Worm (Caenorhabditis elegans) whole organism, L4 larva: Measurements from ENCODE around the gene C01G12.16.

ENCODE experiments used
- F26F4.8 ChIP-seq: fragments of 200-800 bp; sonication (Bioruptor generic); conservative IDR thresholded peaks from 2 replicates; pipeline ENCODE4 v1.3.6; 2022; ENCODE audit warnings: missing genetic modification characterization, missing compliant biosample characterization
- F37D6.2 ChIP-seq: sonication (generic microtip); optimal IDR thresholded peaks from 2 replicates; lab custom pipeline; 2016; ENCODE audit warnings: mild to moderate bottlenecking, missing genetic modification characterization, missing compliant biosample characterization
- R02D3.7 ChIP-seq: fragments of 150-350 bp; sonication (generic microtip); optimal IDR thresholded peaks from 3 replicates; lab custom pipeline; 2014; ENCODE audit warnings: missing biosample characterization, missing genetic modification characterization
- T20F7.1 ChIP-seq: fragments of 200-800 bp; sonication (Bioruptor generic); optimal IDR thresholded peaks from 2 replicates; lab custom pipeline; 2018; ENCODE audit warnings: mild to moderate bottlenecking, missing genetic modification characterization, missing compliant biosample characterization
- T26A8.4 ChIP-seq: fragments of 200-800 bp; sonication (Bioruptor generic); IDR thresholded peaks from 2 replicates; pipeline ENCODE4 v1.3.6; 2022; ENCODE audit warnings: missing genetic modification characterization, missing compliant biosample characterization
- Y48G9A.11 ChIP-seq: fragments of 200-800 bp; sonication (Bioruptor generic); IDR thresholded peaks from 2 replicates; pipeline ENCODE4 v1.3.6; 2022; ENCODE audit warnings: missing genetic modification reagents, missing genetic modification characterization, missing compliant biosample characterization
- ZK337.2 ChIP-seq: fragments of 200-800 bp; sonication (Bioruptor generic); IDR thresholded peaks from 2 replicates; pipeline ENCODE4 v1.3.6; 2022; ENCODE audit warnings: missing genetic modification reagents, missing genetic modification characterization, missing compliant biosample characterization
- aha-1 ChIP-seq: fragments of 150-350 bp; peaks from one replicate; lab custom pipeline; 2014; ENCODE audit warnings: missing biosample characterization, missing genetic modification characterization
- ama-1 ChIP-seq: fragments of 150-350 bp; optimal IDR thresholded peaks from 2 replicates; lab custom pipeline; 2014; ENCODE audit warnings: inconsistent platforms, mixed read lengths
- arid-1 ChIP-seq: fragments of 200-800 bp; sonication (Bioruptor generic); conservative IDR thresholded peaks from 2 replicates; pipeline ENCODE4 v1.3.6; 2022; ENCODE audit warnings: missing genetic modification reagents, missing genetic modification characterization, missing compliant biosample characterization
- ceh-44 ChIP-seq: fragments of 200-800 bp; sonication (Bioruptor generic); IDR thresholded peaks from 2 replicates; pipeline ENCODE4 v1.3.6; 2022; ENCODE audit warnings: missing genetic modification reagents, missing genetic modification characterization, missing compliant biosample characterization
- ceh-82 ChIP-seq: sonication (generic microtip); optimal IDR thresholded peaks from 2 replicates; lab custom pipeline; 2017; ENCODE audit warnings: missing biosample characterization, missing genetic modification characterization
- ces-1 ChIP-seq: fragments of 150-350 bp; sonication (generic microtip); optimal IDR thresholded peaks from 4 replicates; lab custom pipeline; 2014; ENCODE audit warnings: missing biosample characterization, missing genetic modification reagents, missing genetic modification characterization
- ctbp-1 ChIP-seq: fragments of 200-800 bp; sonication (Bioruptor generic); IDR thresholded peaks from 2 replicates; pipeline ENCODE4 v1.3.6; 2022; ENCODE audit warnings: missing genetic modification reagents, missing genetic modification characterization, missing compliant biosample characterization
- daf-12 ChIP-seq: fragments of 150-350 bp; optimal IDR thresholded peaks from 2 replicates; lab custom pipeline; 2014; ENCODE audit warnings: missing biosample characterization, missing genetic modification reagents, missing genetic modification characterization
- daf-16 ChIP-seq, 3 experiments: sonication (generic microtip); optimal IDR thresholded peaks; 2 replicates each; lab custom pipeline; 2016 to 2017; ENCODE audit warnings: missing genetic modification characterization in 3 of 3, missing genetic modification reagents in 3 of 3, mild to moderate bottlenecking in 2 of 3, missing compliant biosample characterization in 2 of 3, missing biosample characterization in 1 of 3, moderate library complexity in 1 of 3
- dmd-6 ChIP-seq: fragments of 200-800 bp; sonication (Bioruptor generic); IDR thresholded peaks from 2 replicates; pipeline ENCODE4 v1.3.6; 2022; ENCODE audit warnings: missing genetic modification reagents, missing genetic modification characterization, missing compliant biosample characterization
- dmd-8 ChIP-seq: fragments of 200-800 bp; sonication (Bioruptor generic); IDR thresholded peaks from 2 replicates; pipeline ENCODE4 v1.3.6; 2022; ENCODE audit warnings: missing genetic modification characterization, missing compliant biosample characterization
- duxl-1 ChIP-seq: sonication (generic microtip); optimal IDR thresholded peaks from 2 replicates; lab custom pipeline; 2016; ENCODE audit warnings: mild to moderate bottlenecking, missing genetic modification characterization, moderate library complexity, missing compliant biosample characterization; ENCODE audit not compliant: poor library complexity
- dve-1 ChIP-seq: sonication (generic microtip); optimal IDR thresholded peaks from 2 replicates; lab custom pipeline; 2017; ENCODE audit warnings: antibody characterized with exemption, mild to moderate bottlenecking, missing genetic modification characterization, missing compliant biosample characterization; ENCODE audit not compliant: insufficient read depth
- egl-43 ChIP-seq: fragments of 200-800 bp; sonication (Bioruptor generic); IDR thresholded peaks from 2 replicates; pipeline ENCODE4 v1.3.6; 2022; ENCODE audit warnings: missing genetic modification reagents, missing genetic modification characterization, missing compliant biosample characterization
- gei-8 ChIP-seq: fragments of 200-800 bp; sonication (Bioruptor generic); optimal IDR thresholded peaks from 2 replicates; lab custom pipeline; 2018; ENCODE audit warnings: mild to moderate bottlenecking, missing genetic modification characterization, missing compliant biosample characterization
- hlh-30 ChIP-seq: sonication (generic microtip); optimal IDR thresholded peaks from 2 replicates; lab custom pipeline; 2017; ENCODE audit warnings: antibody characterized with exemption, mild to moderate bottlenecking, missing genetic modification characterization, missing compliant biosample characterization; ENCODE audit not compliant: insufficient read depth
- lin-15B ChIP-seq: fragments of 150-350 bp; sonication (generic microtip); optimal IDR thresholded peaks from 3 replicates; lab custom pipeline; 2014; ENCODE audit warnings: missing biosample characterization, missing genetic modification characterization
- lin-29 ChIP-seq: fragments of 200-800 bp; sonication (Bioruptor generic); IDR thresholded peaks from 2 replicates; pipeline ENCODE4 v1.3.6; 2022; ENCODE audit warnings: missing genetic modification reagents, missing genetic modification characterization, missing compliant biosample characterization
- lsy-2 ChIP-seq, 2 experiments: fragments of 150-350 bp in 1 of 2; sonication (generic microtip) in 1 of 2; optimal IDR thresholded peaks; 2 replicates each; lab custom pipeline; 2014 to 2017; ENCODE audit warnings: missing biosample characterization in 2 of 2, missing genetic modification characterization in 2 of 2
- mdl-1 ChIP-seq, 2 experiments: fragments of 150-350 bp in 1 of 2; sonication (generic microtip) in 1 of 2; optimal IDR thresholded peaks; 2 replicates each; lab custom pipeline; 2014 to 2017; ENCODE audit warnings: missing biosample characterization in 2 of 2, missing genetic modification characterization in 2 of 2
- mdt-29 ChIP-seq: fragments of 200-800 bp; sonication (Bioruptor generic); IDR thresholded peaks from 2 replicates; pipeline ENCODE4 v1.3.6; 2022; ENCODE audit warnings: missing genetic modification reagents, missing genetic modification characterization, missing compliant biosample characterization
- mes-2 ChIP-seq: sonication (generic microtip); optimal IDR thresholded peaks from 2 replicates; lab custom pipeline; 2016; ENCODE audit warnings: missing genotype, mild to moderate bottlenecking, missing genetic modification characterization, missing compliant biosample characterization; ENCODE audit not compliant: poor library complexity, severe bottlenecking
- nhr-10 ChIP-seq: fragments of 150-350 bp; optimal IDR thresholded peaks from 2 replicates; lab custom pipeline; 2014; ENCODE audit warnings: missing biosample characterization, missing genetic modification characterization
- nhr-28 ChIP-seq: fragments of 150-350 bp; optimal IDR thresholded peaks from 2 replicates; lab custom pipeline; 2014; ENCODE audit warnings: missing biosample characterization, missing genetic modification characterization
- nhr-42 ChIP-seq: fragments of 200-800 bp; sonication (Bioruptor generic); IDR thresholded peaks from 2 replicates; pipeline ENCODE4 v1.3.6; 2022; ENCODE audit warnings: missing genetic modification characterization, missing compliant biosample characterization
- nhr-76 ChIP-seq: fragments of 150-350 bp; optimal IDR thresholded peaks from 2 replicates; lab custom pipeline; 2014; ENCODE audit warnings: missing biosample characterization, missing genetic modification characterization
- pha-4 ChIP-seq, 2 experiments: fragments of 150-350 bp in 1 of 2; fragments of 200-800 bp in 1 of 2; sonication (Bioruptor generic) in 1 of 2; IDR thresholded peaks in 1 of 2; optimal IDR thresholded peaks in 1 of 2; 2 replicates each; pipeline versions ENCODE4 v1.3.6 to Lab custom; 2014 to 2022; ENCODE audit warnings: missing genetic modification characterization in 2 of 2, missing genetic modification reagents in 2 of 2, missing biosample characterization in 1 of 2, missing compliant biosample characterization in 1 of 2
- rbr-2 ChIP-seq: sonication (generic microtip); optimal IDR thresholded peaks from 2 replicates; lab custom pipeline; 2016; ENCODE audit warnings: missing genotype, missing genetic modification characterization, missing compliant biosample characterization
- saeg-2 ChIP-seq: fragments of 200-800 bp; sonication (Bioruptor generic); IDR thresholded peaks from 2 replicates; pipeline ENCODE4 v1.3.6; 2022; ENCODE audit warnings: missing genetic modification reagents, missing genetic modification characterization, missing compliant biosample characterization
- sdz-12 ChIP-seq: fragments of 200-800 bp; sonication (Bioruptor generic); optimal IDR thresholded peaks from 2 replicates; lab custom pipeline; 2018; ENCODE audit warnings: mild to moderate bottlenecking, missing genetic modification characterization, missing compliant biosample characterization
- set-16 ChIP-seq: fragments of 200-800 bp; sonication (Bioruptor generic); IDR thresholded peaks from 2 replicates; pipeline ENCODE4 v1.3.6; 2022; ENCODE audit warnings: missing genetic modification reagents, missing genetic modification characterization, missing compliant biosample characterization
- snpc-1.2 ChIP-seq: fragments of 200-800 bp; sonication (Bioruptor generic); IDR thresholded peaks from 2 replicates; pipeline ENCODE4 v1.3.6; 2022; ENCODE audit warnings: missing genetic modification reagents, missing genetic modification characterization, missing compliant biosample characterization
- snpc-4 ChIP-seq: fragments of 150-350 bp; optimal IDR thresholded peaks from 2 replicates; lab custom pipeline; 2014; ENCODE audit warnings: missing biosample characterization, missing genetic modification characterization
- spr-3 ChIP-seq: fragments of 200-800 bp; sonication (Bioruptor generic); optimal IDR thresholded peaks from 2 replicates; lab custom pipeline; 2018; ENCODE audit warnings: mild to moderate bottlenecking, missing genetic modification characterization, missing compliant biosample characterization
- unc-130 ChIP-seq: sonication (generic microtip); optimal IDR thresholded peaks from 2 replicates; lab custom pipeline; 2016; ENCODE audit warnings: missing genetic modification reagents, missing genetic modification characterization, missing compliant biosample characterization
- unc-39 ChIP-seq: sonication (generic microtip); optimal IDR thresholded peaks from 2 replicates; lab custom pipeline; 2017; ENCODE audit warnings: missing biosample characterization, missing genetic modification characterization
- zag-1 ChIP-seq: fragments of 150-350 bp; optimal IDR thresholded peaks from 2 replicates; lab custom pipeline; 2014; ENCODE audit warnings: missing biosample characterization, missing genetic modification characterization
- zfp-3 ChIP-seq: fragments of 200-800 bp; sonication (Bioruptor generic); conservative IDR thresholded peaks from 2 replicates; pipeline ENCODE4 v1.3.6; 2022; ENCODE audit warnings: missing genetic modification reagents, missing genetic modification characterization, missing compliant biosample characterization
- zip-2 ChIP-seq: fragments of 150-350 bp; optimal IDR thresholded peaks from 2 replicates; lab custom pipeline; 2014; ENCODE audit warnings: missing biosample characterization, missing genetic modification characterization

Gene C01G12.16

ce11 chrIII:4193659-4194103 lies 32.6 kb downstream of the C01G12.16 start, which contains the start of gene xbp-1 (continued):
- TF ChIP-seq zip-2 (tag; lab: Kevin White, UChicago) (peak; percentile 78), F37D6.2 (tag; lab: Kevin White, UChicago) (peak; percentile 64), rbr-2 (tag; lab: Kevin White, UChicago) (peak; percentile 92), nhr-42 (GFP tag; lab: Robert Waterston, UW) (0 out of 2 replicates have a peak, but pooled peaks have one; percentile 64), pha-4 (GFP tag; IDR thresholded peaks at IDR 0.05; lab: Robert Waterston, UW) (peak; percentile 77), pha-4 (tag; optimal IDR thresholded peaks at IDR 0.05; lab: Kevin White, UChicago) (no peak), duxl-1 (tag; lab: Kevin White, UChicago) (peak; percentile 4), dve-1 (tag; lab: Kevin White, UChicago) (peak; percentile 99), nhr-28 (tag; lab: Kevin White, UChicago) (peak; percentile 92), ceh-44 (GFP tag; lab: Robert Waterston, UW) (no peak), gei-8 (no peak)

DNA sequence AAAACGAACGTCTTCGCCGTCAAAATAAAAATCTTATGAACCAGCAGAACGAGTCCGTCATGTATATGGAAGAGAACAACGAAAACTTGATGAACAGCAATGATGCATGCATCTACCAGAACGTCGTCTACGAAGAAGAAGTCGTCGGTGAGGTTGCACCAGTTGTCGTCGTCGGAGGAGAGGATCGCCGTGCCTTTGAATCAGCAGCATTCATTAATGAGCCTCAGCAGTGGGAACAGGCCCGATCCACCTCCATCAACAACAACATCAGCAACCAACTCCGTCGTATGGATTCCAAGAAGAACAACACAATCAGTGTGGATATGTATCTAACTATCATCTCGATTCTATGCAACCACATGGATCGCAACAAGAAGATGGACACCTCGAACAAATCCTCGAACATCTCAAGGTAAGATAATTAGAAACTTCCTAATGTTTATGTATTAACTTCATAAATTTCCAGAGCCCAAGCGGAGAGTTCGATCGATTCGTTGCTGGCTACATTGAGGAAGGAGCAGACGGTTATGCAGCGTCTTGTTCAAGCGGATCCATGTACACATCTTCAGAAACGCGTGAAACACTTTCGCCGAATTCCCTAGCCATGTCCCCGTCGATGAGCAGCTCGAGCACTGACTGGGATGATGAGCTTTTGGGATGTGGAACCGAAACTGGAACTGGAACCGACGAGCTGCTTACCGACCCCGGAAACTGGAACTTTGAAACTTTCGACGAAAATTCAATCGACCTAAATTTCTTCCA lies 33.5 kb downstream of the C01G12.16 start:
- TF ChIP-seq nhr-76 (tag; lab: Kevin White, UChicago) (no peak), nhr-10 (no peak), unc-130 (GFP tag; lab: Kevin White, UChicago) (no peak), egl-43 (peak; percentile 60), mdt-29 (GFP tag; lab: Robert Waterston, UW) (no peak), sdz-12 (no peak), ceh-82 (no peak), aha-1 (tag; lab: Kevin White, UChicago) (peak; percentile 97), mdl-1 (tag; optimal IDR thresholded peaks at IDR 0.05; lab: Kevin White, UChicago) (no peak), zip-2 (tag; lab: Kevin White, UChicago) (no peak), daf-16 (GFP tag; optimal IDR thresholded peaks at IDR 0.05; lab: Kevin White, UChicago) (no peak), daf-16 (tag; optimal IDR thresholded peaks at IDR 0.05; lab: Kevin White, UChicago) (no peak), Y48G9A.11 (no peak), T20F7.1 (GFP tag; lab: Kevin White, UChicago) (no peak), dmd-8 (no peak), pha-4 (GFP tag; IDR thresholded peaks at IDR 0.05; lab: Robert Waterston, UW) (0 out of 2 replicates have a peak, but pooled peaks have one; percentile 14), pha-4 (tag; optimal IDR thresholded peaks at IDR 0.05; lab: Kevin White, UChicago) (no peak), ctbp-1 (GFP tag; lab: Robert Waterston, UW) (no peak), mes-2 (no peak), daf-12 (tag; lab: Kevin White, UChicago) (no peak), lsy-2 (tag; optimal IDR thresholded peaks at IDR 0.05; lab: Kevin White, UChicago) (no peak), zfp-3 (GFP tag; lab: Robert Waterston, UW) (no peak), ama-1 (lab: Kevin White, UChicago) (no peak), unc-39 (no peak), set-16 (GFP tag; lab: Robert Waterston, UW) (peak; percentile 25; the same call in 1 of the 2 replicates), ceh-44 (GFP tag; lab: Robert Waterston, UW) (no peak), F26F4.8 (GFP tag; lab: Robert Waterston, UW) (no peak), hlh-30 (no peak), zag-1 (tag; lab: Kevin White, UChicago) (no peak), snpc-4 (tag; lab: Kevin White, UChicago) (no peak), saeg-2 (GFP tag; lab: Robert Waterston, UW) (no peak), arid-1 (no peak), R02D3.7 (no peak), ZK337.2 (0 out of 2 replicates have a peak, but pooled peaks have one; percentile 35), T26A8.4 (no peak), lin-29 (GFP tag; lab: Robert Waterston, UW) (no peak), nhr-42 (GFP tag; lab: Robert Waterston, UW) (no peak), lin-15B (tag; lab: Kevin White, UChicago) (no peak), spr-3 (GFP tag; lab: Kevin White, UChicago) (no peak), dmd-6 (no peak), ces-1 (GFP tag; lab: Kevin White, UChicago) (no peak), snpc-1.2 (GFP tag; lab: Robert Waterston, UW) (no peak)
